Worm (Caenorhabditis elegans): ENCODE results near the gene F39F10.5.

DNA sequence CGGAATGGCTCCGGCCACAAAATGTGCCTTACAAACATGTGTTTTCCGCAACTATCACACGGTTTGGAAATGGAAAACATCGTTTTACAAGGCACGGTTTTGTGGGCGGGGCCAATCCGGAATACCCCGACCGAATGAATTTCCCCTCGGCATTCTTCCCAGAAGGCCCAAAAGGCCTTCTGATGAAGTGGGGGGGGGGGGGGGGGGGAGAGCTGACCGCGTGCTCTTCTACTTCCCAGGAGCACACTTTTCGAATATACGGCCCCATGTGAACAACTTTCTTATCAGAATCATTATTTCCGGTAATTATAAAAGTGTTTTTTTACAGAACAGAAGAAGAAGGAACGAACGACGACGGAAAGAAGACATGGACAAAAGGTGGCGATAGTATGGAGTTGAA is 29.5 kb downstream of the F39F10.5 start:
- TF ChIP-seq ceh-13 (GFP tag; optimal IDR thresholded peaks at IDR 0.05), result no peak
- TF ChIP-seq tbx-37 (GFP tag; conservative IDR thresholded peaks at IDR 0.05), result no peak
- no peak for TF ChIP-seq tra-4 (tag; optimal IDR thresholded peaks at IDR 0.05)
- no peak for TF ChIP-seq hmg-4 (GFP tag; optimal IDR thresholded peaks at IDR 0.05)
- TF ChIP-seq aly-1 (tag; optimal IDR thresholded peaks at IDR 0.05), result no peak
- no peak for TF ChIP-seq tbx-11 (GFP tag; IDR thresholded peaks at IDR 0.05)
